Worm (Caenorhabditis elegans): Measurements from ENCODE around the gene cyc-2.2.

The cyc-2.2 gene

ce11 chrV:12658142-12658541 lies 46.1 kb upstream of the cyc-2.2 start, which contains the start of gene W05B10.6:
Gene W05B10.6, minus strand, starts transcription at chrV:12658242.
- TF ChIP-seq unc-55 (GFP tag; optimal IDR thresholded peaks at IDR 0.05) (no peak), sma-9 (GFP tag; optimal IDR thresholded peaks at IDR 0.05) (no peak), sma-9 (tag; optimal IDR thresholded peaks at IDR 0.05) (no peak), gmeb-1 (tag; optimal IDR thresholded peaks at IDR 0.05) (no peak), lsy-2 (tag; optimal IDR thresholded peaks at IDR 0.05) (no peak), zag-1 (tag; optimal IDR thresholded peaks at IDR 0.05) (no peak), sem-4 (tag; optimal IDR thresholded peaks at IDR 0.05) (no peak), mbf-1 (tag; optimal IDR thresholded peaks at IDR 0.05) (no peak), nhr-25 (tag; optimal IDR thresholded peaks at IDR 0.05) (no peak), nhr-237 (tag; optimal IDR thresholded peaks at IDR 0.05) (no peak), nhr-11 (tag; optimal IDR thresholded peaks at IDR 0.05) (no peak), skn-1 (tag; optimal IDR thresholded peaks at IDR 0.05) (no peak), lin-39 (tag; optimal IDR thresholded peaks at IDR 0.05) (no peak), unc-62 (GFP tag; optimal IDR thresholded peaks at IDR 0.05) (no peak), mdl-1 (tag; optimal IDR thresholded peaks at IDR 0.05) (no peak), nhr-77 (tag; optimal IDR thresholded peaks at IDR 0.05) (no peak), blmp-1 (tag; optimal IDR thresholded peaks at IDR 0.05; ENCODE audit: insufficient read depth) (no peak), nhr-6 (tag; optimal IDR thresholded peaks at IDR 0.05) (no peak), lin-13 (GFP tag; optimal IDR thresholded peaks at IDR 0.05) (no peak), ZK546.5 (tag; optimal IDR thresholded peaks at IDR 0.05) (no peak), F13H6.1 (tag; optimal IDR thresholded peaks at IDR 0.05) (no peak)

- TF ChIP-seq elt-1 (tag; optimal IDR thresholded peaks at IDR 0.05) (no peak), lsy-2 (tag; optimal IDR thresholded peaks at IDR 0.05) (peak in 1 of 2 experiments; percentile 59), zag-1 (tag; optimal IDR thresholded peaks at IDR 0.05) (peak; percentile 25), unc-55 (GFP tag; optimal IDR thresholded peaks at IDR 0.05) (peak; percentile 60), sem-4 (tag; optimal IDR thresholded peaks at IDR 0.05) (no peak), snpc-4 (tag; optimal IDR thresholded peaks at IDR 0.05) (peak; percentile 20), nhr-129 (tag; optimal IDR thresholded peaks at IDR 0.05) (peak; percentile 54), C34F6.9 (tag; optimal IDR thresholded peaks at IDR 0.05) (peak; percentile 44), fos-1 (tag; optimal IDR thresholded peaks at IDR 0.05) (peak; percentile 46)
Observed at ce11 chrV:12649636-12650035, 37.6 kb upstream of the cyc-2.2 start, which contains the start of gene lin-25. Gene lin-25, plus strand, starts transcription at chrV:12649925.

- TF ChIP-seq dmd-4 (tag; optimal IDR thresholded peaks at IDR 0.05), result no peak
- no peak for TF ChIP-seq nhr-12 (tag; optimal IDR thresholded peaks at IDR 0.05)
- no peak for TF ChIP-seq nhr-11 (tag; optimal IDR thresholded peaks at IDR 0.05)
- no peak for TF ChIP-seq nhr-237 (tag; optimal IDR thresholded peaks at IDR 0.05)
- no peak for TF ChIP-seq skn-1 (tag; optimal IDR thresholded peaks at IDR 0.05)
- no peak for TF ChIP-seq unc-39 (tag; optimal IDR thresholded peaks at IDR 0.05)
- TF ChIP-seq zag-1 (tag; optimal IDR thresholded peaks at IDR 0.05), result no peak
- no peak for TF ChIP-seq elt-1 (tag; optimal IDR thresholded peaks at IDR 0.05)
- TF ChIP-seq lsy-2 (tag; optimal IDR thresholded peaks at IDR 0.05), result no peak
- no peak for TF ChIP-seq nhr-10 (tag; optimal IDR thresholded peaks at IDR 0.05)
- TF ChIP-seq lin-11 (tag; optimal IDR thresholded peaks at IDR 0.05), result no peak
- no peak for TF ChIP-seq snpc-4 (tag; optimal IDR thresholded peaks at IDR 0.05)
- no peak for TF ChIP-seq Y55F3AM.14 (GFP tag; optimal IDR thresholded peaks at IDR 0.05)
- TF ChIP-seq ZK546.5 (tag; optimal IDR thresholded peaks at IDR 0.05), result no peak
- TF ChIP-seq elt-3 (tag; optimal IDR thresholded peaks at IDR 0.05), result no peak
- TF ChIP-seq R02D3.7 (tag; optimal IDR thresholded peaks at IDR 0.05), result no peak
- no peak for TF ChIP-seq peb-1 (tag; optimal IDR thresholded peaks at IDR 0.05)
Observed at ce11 chrV:12649213-12649612, 37.2 kb upstream of the cyc-2.2 start, which contains the start of gene gpa-9. Gene gpa-9, minus strand, starts transcription at chrV:12649313.

- TF ChIP-seq mbf-1 (tag; optimal IDR thresholded peaks at IDR 0.05), result no peak
- TF ChIP-seq ZK546.5 (tag; optimal IDR thresholded peaks at IDR 0.05), result no peak
- TF ChIP-seq egl-27 (tag; optimal IDR thresholded peaks at IDR 0.05), result no peak
- no peak for TF ChIP-seq nhr-237 (tag; optimal IDR thresholded peaks at IDR 0.05)
- no peak for TF ChIP-seq nhr-23 (tag; optimal IDR thresholded peaks at IDR 0.05)
- TF ChIP-seq mdl-1 (tag; optimal IDR thresholded peaks at IDR 0.05), result no peak
- no peak for TF ChIP-seq nhr-25 (tag; optimal IDR thresholded peaks at IDR 0.05)
- no peak for TF ChIP-seq lin-39 (tag; optimal IDR thresholded peaks at IDR 0.05)
- TF ChIP-seq skn-1 (tag; optimal IDR thresholded peaks at IDR 0.05), result no peak
- TF ChIP-seq nhr-11 (tag; optimal IDR thresholded peaks at IDR 0.05), result no peak
- TF ChIP-seq ztf-4 (tag; optimal IDR thresholded peaks at IDR 0.05), result no peak
- TF ChIP-seq Y55F3AM.14 (GFP tag; optimal IDR thresholded peaks at IDR 0.05), result no peak
- no peak for TF ChIP-seq snpc-4 (tag; optimal IDR thresholded peaks at IDR 0.05)
- no peak for TF ChIP-seq ceh-82 (tag; optimal IDR thresholded peaks at IDR 0.05)
Observed at ce11 chrV:12644500-12644899, 32.5 kb upstream of the cyc-2.2 start, which contains the start of gene F56H9.8. Gene F56H9.8, plus strand, starts transcription at chrV:12644800.

All from whole organism, L2 larva.